Worm (Caenorhabditis elegans): ENCODE data around the gene C55A1.7.

- TF ChIP-seq him-1 (tag; optimal IDR thresholded peaks at IDR 0.05): no peak
- TF ChIP-seq dao-5 (tag; optimal IDR thresholded peaks at IDR 0.05): no peak
- TF ChIP-seq W03F9.2 (tag; optimal IDR thresholded peaks at IDR 0.05): no peak
These were observed 32.9 kb downstream of the C55A1.7 start for ce11 chrV:15614534-15614933.
